Worm (Caenorhabditis elegans): ENCODE data around the gene H01M10.1.

Gene H01M10.1

ce11 chrX:2580524-2580981, at the start of gene H01M10.1:
TSS of gene H01M10.1 (minus strand) at chrX:2580574.
- TF ChIP-seq nhr-237 (tag; optimal IDR thresholded peaks at IDR 0.05) (no peak), nhr-76 (tag; optimal IDR thresholded peaks at IDR 0.05) (no peak), saeg-2 (GFP tag; IDR thresholded peaks at IDR 0.05) (no peak), fos-1 (tag; optimal IDR thresholded peaks at IDR 0.05) (no peak), nhr-28 (tag; optimal IDR thresholded peaks at IDR 0.05) (peak; percentile 82), ces-1 (GFP tag; optimal IDR thresholded peaks at IDR 0.05) (no peak), aly-2 (tag; optimal IDR thresholded peaks at IDR 0.05) (no peak), zip-2 (tag; optimal IDR thresholded peaks at IDR 0.05) (no peak), mes-2 (tag; optimal IDR thresholded peaks at IDR 0.05; ENCODE audit: poor library complexity, severe bottlenecking) (peak; percentile 40), unc-62 (GFP tag; optimal IDR thresholded peaks at IDR 0.05 in 1 of 2) (no peak), unc-62 (tag; optimal IDR thresholded peaks at IDR 0.05) (no peak), attf-4 (tag; optimal IDR thresholded peaks at IDR 0.05) (no peak), lin-39 (tag; optimal IDR thresholded peaks at IDR 0.05) (no peak), hlh-11 (tag; optimal IDR thresholded peaks at IDR 0.05) (peak; percentile 78), F10B5.3 (tag; optimal IDR thresholded peaks at IDR 0.05) (no peak), Y5F2A.4 (GFP tag; optimal IDR thresholded peaks at IDR 0.05) (no peak), dmd-8 (GFP tag; IDR thresholded peaks at IDR 0.05) (no peak), T26A8.4 (GFP tag; IDR thresholded peaks at IDR 0.05) (no peak), tra-1 (GFP tag; IDR thresholded peaks at IDR 0.05) (no peak), dve-1 (tag; optimal IDR thresholded peaks at IDR 0.05; ENCODE audit: insufficient read depth) (peak; percentile 77), zag-1 (tag; optimal IDR thresholded peaks at IDR 0.05) (no peak), nhr-41 (GFP tag; IDR thresholded peaks at IDR 0.05) (no peak), nhr-6 (tag; optimal IDR thresholded peaks at IDR 0.05) (no peak), aha-1 (tag) (no peak), snpc-4 (tag; optimal IDR thresholded peaks at IDR 0.05) (no peak), mep-1 (tag; optimal IDR thresholded peaks at IDR 0.05) (peak; percentile 29), F37D6.2 (tag; optimal IDR thresholded peaks at IDR 0.05) (no peak), ztf-11 (tag; optimal IDR thresholded peaks at IDR 0.05) (no peak), lir-3 (tag; optimal IDR thresholded peaks at IDR 0.05) (no peak), ama-1 (optimal IDR thresholded peaks at IDR 0.05) (no peak), fkh-10 (GFP tag; optimal IDR thresholded peaks at IDR 0.05) (no peak), nhr-42 (GFP tag; IDR thresholded peaks at IDR 0.05) (no peak), nhr-77 (tag; optimal IDR thresholded peaks at IDR 0.05) (peak; percentile 73), mxl-3 (GFP tag; optimal IDR thresholded peaks at IDR 0.05) (peak; percentile 14), dmd-6 (GFP tag; IDR thresholded peaks at IDR 0.05) (peak; percentile 61), arid-1 (GFP tag; conservative IDR thresholded peaks at IDR 0.05) (no peak), D1046.2 (GFP tag; IDR thresholded peaks at IDR 0.05) (no peak), ceh-44 (GFP tag; IDR thresholded peaks at IDR 0.05) (no peak), lin-1 (GFP tag; IDR thresholded peaks at IDR 0.05) (no peak), ceh-82 (tag; optimal IDR thresholded peaks at IDR 0.05) (no peak), daf-8 (GFP tag; IDR thresholded peaks at IDR 0.05) (no peak), hlh-30 (tag; optimal IDR thresholded peaks at IDR 0.05; ENCODE audit: insufficient read depth) (peak; percentile 52), pqm-1 (tag; optimal IDR thresholded peaks at IDR 0.05) (peak; percentile 75), nhr-48 (tag; optimal IDR thresholded peaks at IDR 0.05) (no peak), lin-15B (tag; optimal IDR thresholded peaks at IDR 0.05) (no peak), dpl-1 (GFP tag; optimal IDR thresholded peaks at IDR 0.05) (no peak), R02D3.7 (tag; optimal IDR thresholded peaks at IDR 0.05) (no peak), lin-38 (GFP tag; IDR thresholded peaks at IDR 0.05) (no peak), ceh-28 (tag; optimal IDR thresholded peaks at IDR 0.05) (no peak), nhr-11 (tag; optimal IDR thresholded peaks at IDR 0.05) (no peak), spr-3 (GFP tag; optimal IDR thresholded peaks at IDR 0.05) (no peak), nhr-102 (tag; optimal IDR thresholded peaks at IDR 0.05) (peak; percentile 34), egl-27 (tag; optimal IDR thresholded peaks at IDR 0.05) (no peak), unc-39 (tag; optimal IDR thresholded peaks at IDR 0.05) (no peak), ceh-32 (tag; optimal IDR thresholded peaks at IDR 0.05; ENCODE audit: poor library complexity) (no peak)
